Fruit fly (Drosophila melanogaster): ENCODE results near the gene CG42814.

CG42814 gene

DNA sequence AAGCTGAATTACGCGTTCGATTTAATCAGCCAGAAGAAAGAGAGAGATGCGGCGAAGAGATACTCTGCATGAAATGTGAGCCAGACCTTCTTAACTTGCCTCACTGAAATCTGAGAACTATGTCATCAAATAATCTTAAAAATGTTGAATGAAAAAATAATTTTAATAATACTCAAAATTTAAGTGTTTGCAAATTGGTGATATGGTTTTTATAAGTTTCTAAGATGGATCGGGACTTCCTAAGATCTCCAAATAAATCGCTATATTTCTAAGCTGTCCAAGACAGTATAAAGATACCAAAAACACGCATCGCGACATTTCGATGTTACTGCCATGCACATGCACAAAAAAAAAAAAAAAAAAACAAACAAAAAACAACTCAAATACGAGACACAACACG lies 14.3 kb downstream of the CG42814 start (continued):
- no peak for TF ChIP-seq Eip75B (GFP tag; optimal IDR thresholded peaks at IDR 0.05)
- no peak for TF ChIP-seq dac (GFP tag; optimal IDR thresholded peaks at IDR 0.05)
- TF ChIP-seq Hr4 (GFP tag; optimal IDR thresholded peaks at IDR 0.05) = no peak
- TF ChIP-seq eg (GFP tag; IDR thresholded peaks at IDR 0.05) = no peak
- no peak for TF ChIP-seq CG7368 (GFP tag; optimal IDR thresholded peaks at IDR 0.05)
- TF ChIP-seq CG6163 (GFP tag; IDR thresholded peaks at IDR 0.05) = no peak
- no peak for TF ChIP-seq CG34406 (GFP tag; optimal IDR thresholded peaks at IDR 0.05)
- TF ChIP-seq CG8632 (GFP tag; optimal IDR thresholded peaks at IDR 0.05) = no peak
- peak; percentile 33 for TF ChIP-seq Met (GFP tag; optimal IDR thresholded peaks at IDR 0.05)
- no peak for TF ChIP-seq CG6792 (GFP tag; optimal IDR thresholded peaks at IDR 0.05)
- TF ChIP-seq ss (GFP tag; optimal IDR thresholded peaks at IDR 0.05) = no peak
- peak; percentile 25 for TF ChIP-seq esn (GFP tag; optimal IDR thresholded peaks at IDR 0.05)
- peak; percentile 13 for TF ChIP-seq cyc (GFP tag; optimal IDR thresholded peaks at IDR 0.05)
- TF ChIP-seq fd59A (GFP tag; optimal IDR thresholded peaks at IDR 0.05) = no peak
- TF ChIP-seq Hr39 (GFP tag; optimal IDR thresholded peaks at IDR 0.05) = no peak

DNA sequence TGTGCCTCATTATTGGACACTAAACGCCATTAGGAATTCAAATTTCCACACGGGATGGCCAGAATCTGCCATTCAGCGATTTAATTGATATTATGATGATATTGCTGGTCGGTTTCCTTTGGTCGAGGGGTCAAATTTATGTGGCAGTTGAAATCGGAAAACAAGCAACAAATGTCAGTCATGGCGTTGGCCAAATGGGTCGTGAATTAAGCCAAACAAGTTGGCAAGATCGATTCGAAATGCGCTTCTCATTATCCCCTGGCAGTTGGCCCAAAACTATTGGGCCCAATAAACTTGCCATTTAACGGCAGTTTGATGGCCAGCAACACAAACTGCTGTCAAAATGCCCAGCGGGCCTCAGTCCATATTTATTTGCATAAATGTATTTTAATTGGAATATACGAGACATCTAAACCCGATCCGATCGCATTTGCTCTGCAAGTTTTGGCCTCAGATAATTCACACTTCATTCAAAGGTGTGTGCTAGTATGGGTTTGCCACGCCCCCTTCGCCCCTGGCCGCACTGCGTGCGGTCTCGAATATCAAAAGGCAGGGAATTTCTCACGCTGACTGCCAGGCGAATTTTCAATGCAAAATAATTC lies 16.2 kb downstream of the CG42814 start:
- no peak for TF ChIP-seq achi (GFP tag; optimal IDR thresholded peaks at IDR 0.05)

DNA sequence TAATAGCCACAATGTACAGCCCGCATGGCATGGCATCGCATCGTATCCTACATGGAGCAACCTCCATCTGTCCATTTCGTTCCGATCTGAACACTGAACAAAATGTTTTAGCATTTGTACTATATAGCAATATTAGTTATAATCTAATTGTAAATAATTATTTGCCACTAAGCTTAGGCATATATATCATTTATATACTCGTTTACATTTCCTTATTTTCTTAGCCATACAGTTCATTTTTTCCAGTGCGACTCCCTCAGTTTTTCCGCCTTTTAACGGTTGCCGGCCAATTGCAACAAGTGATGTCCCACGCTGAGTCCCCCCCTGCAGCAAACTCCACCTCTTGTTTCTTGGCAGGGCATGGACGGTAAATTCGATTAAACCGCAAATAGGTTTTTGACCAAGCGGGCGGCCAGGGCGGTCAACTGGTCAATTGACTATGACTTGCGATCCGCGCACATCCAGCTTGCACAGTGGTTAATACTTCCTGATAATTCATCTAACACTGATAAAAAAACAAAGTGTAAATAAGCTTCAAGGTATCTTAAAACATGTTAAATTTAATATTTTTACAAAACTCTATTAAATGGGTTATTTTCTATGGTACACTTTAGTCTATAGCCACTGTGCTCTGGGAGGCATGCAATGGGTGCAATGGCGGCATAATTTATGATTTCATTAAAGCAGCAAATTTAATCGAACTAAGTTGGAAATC lies 19.6 kb downstream of the CG42814 start:
- TF ChIP-seq Eip78C (GFP tag) (peak; percentile 48), pdm3 (GFP tag; optimal IDR thresholded peaks at IDR 0.05) (peak; percentile 27), Ets21C (GFP tag; optimal IDR thresholded peaks at IDR 0.05) (no peak), Eip75B (GFP tag; optimal IDR thresholded peaks at IDR 0.05) (no peak), Hr4 (GFP tag; optimal IDR thresholded peaks at IDR 0.05) (peak; percentile 40), Hr39 (GFP tag; optimal IDR thresholded peaks at IDR 0.05) (no peak), Smox (GFP tag; optimal IDR thresholded peaks at IDR 0.05) (no peak), Gug (GFP tag; IDR thresholded peaks at IDR 0.05) (peak; percentile 43; the same call in 1 of the 2 replicates), eg (GFP tag; IDR thresholded peaks at IDR 0.05) (peak; percentile 73), CG15336 (GFP tag; IDR thresholded peaks at IDR 0.05) (peak; percentile 53), dsx (GFP tag; optimal IDR thresholded peaks at IDR 0.05; ENCODE audit: poor library complexity, severe bottlenecking) (no peak), CG6163 (GFP tag; IDR thresholded peaks at IDR 0.05) (peak; percentile 54), CG32006 (GFP tag; optimal IDR thresholded peaks at IDR 0.05) (peak; percentile 43), OdsH (GFP tag; optimal IDR thresholded peaks at IDR 0.05) (no peak), CG8319 (GFP tag; optimal IDR thresholded peaks at IDR 0.05) (no peak), cyc (GFP tag; optimal IDR thresholded peaks at IDR 0.05) (no peak), Blimp-1 (GFP tag; optimal IDR thresholded peaks at IDR 0.05) (no peak), fd85E (GFP tag; optimal IDR thresholded peaks at IDR 0.05) (no peak), dac (GFP tag; optimal IDR thresholded peaks at IDR 0.05) (no peak), fd59A (GFP tag; optimal IDR thresholded peaks at IDR 0.05) (no peak), spab (GFP tag; optimal IDR thresholded peaks at IDR 0.05) (no peak), CG11902 (GFP tag; optimal IDR thresholded peaks at IDR 0.05) (no peak), salr (GFP tag; optimal IDR thresholded peaks at IDR 0.05) (no peak), CG6276 (GFP tag; optimal IDR thresholded peaks at IDR 0.05) (peak; percentile 39), Sox102F (GFP tag; optimal IDR thresholded peaks at IDR 0.05) (no peak), CG8119 (GFP tag; IDR thresholded peaks at IDR 0.05) (peak; percentile 69; the same call in 2 of the 3 replicates), Eip93F (GFP tag; optimal IDR thresholded peaks at IDR 0.05) (no peak), CG34406 (GFP tag; optimal IDR thresholded peaks at IDR 0.05) (no peak), svp (GFP tag) (peak; percentile 34), CG1621 (tag; optimal IDR thresholded peaks at IDR 0.05) (no peak)
